Worm (Caenorhabditis elegans): ENCODE measurements around the gene D1086.3.
"Not testable (repeated sequence)": the region's sequence is repeated elsewhere in the genome, so short reads cannot be mapped to it uniquely, and the experiment has no call there.

The D1086.3 gene

ce11 chrV:14097358-14097757, 4.8 kb downstream of the D1086.3 start:
- TF ChIP-seq unc-62 (GFP tag; optimal IDR thresholded peaks at IDR 0.05): no peak

DNA sequence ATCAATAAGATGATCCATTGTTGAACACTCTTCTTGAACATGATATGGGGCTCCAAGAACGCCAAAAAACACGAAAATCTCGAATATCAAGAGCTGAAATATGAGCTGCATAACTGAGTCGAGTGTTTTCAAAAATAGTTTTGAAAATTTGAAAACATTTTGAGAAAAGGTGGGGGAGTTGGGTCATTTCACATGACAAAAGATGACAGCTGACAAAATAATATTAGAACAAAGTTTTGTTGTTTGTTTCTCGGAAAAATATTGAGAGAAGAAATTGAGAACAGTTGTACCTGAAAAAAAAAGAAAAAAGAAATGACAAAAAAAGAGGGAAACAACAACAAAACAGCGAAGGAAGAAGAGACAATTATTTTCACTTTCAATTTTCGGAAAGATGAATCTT, 5.9 kb downstream of the D1086.3 start, which contains the start of the genes D1086.2 and D1086.1:
D1086.2 (minus strand) TSS at position 150 of the 400 bp plus-strand sequence.
D1086.1 (plus strand) TSS at position 340 of the 400 bp plus-strand sequence.
- TF ChIP-seq unc-62 (GFP tag; optimal IDR thresholded peaks at IDR 0.05): no peak

DNA sequence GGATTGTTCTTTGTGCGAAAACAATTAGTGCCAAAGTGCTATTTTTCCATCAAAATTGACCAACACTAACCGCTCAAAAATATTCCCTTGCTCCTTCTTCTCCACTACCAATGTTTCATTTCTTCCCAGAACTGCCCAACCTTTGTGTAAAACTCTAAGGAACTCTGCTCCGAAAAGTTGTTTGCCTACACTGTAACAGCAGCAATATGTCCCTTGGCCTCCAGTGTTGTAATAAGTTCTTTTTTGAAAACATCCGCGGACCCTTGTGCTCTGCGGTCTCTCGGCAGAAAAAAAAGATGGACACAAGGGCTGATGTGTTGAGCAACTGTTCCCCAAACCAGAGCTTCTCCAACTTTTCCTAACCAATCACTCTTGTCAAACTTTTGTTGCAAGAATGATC, 8.3 kb downstream of the D1086.3 start, which contains the start of gene D1086.12:
D1086.12 (plus strand) TSS at position 301 of the 400 bp plus-strand sequence.
- no peak for TF ChIP-seq unc-62 (GFP tag; optimal IDR thresholded peaks at IDR 0.05)

ce11 chrV:14103970-14104369, 11.4 kb downstream of the D1086.3 start, which contains the start of gene D1086.9:
Gene D1086.9 (plus strand): TSS chrV:14104270.
- TF ChIP-seq unc-62 (GFP tag; optimal IDR thresholded peaks at IDR 0.05): no peak

DNA sequence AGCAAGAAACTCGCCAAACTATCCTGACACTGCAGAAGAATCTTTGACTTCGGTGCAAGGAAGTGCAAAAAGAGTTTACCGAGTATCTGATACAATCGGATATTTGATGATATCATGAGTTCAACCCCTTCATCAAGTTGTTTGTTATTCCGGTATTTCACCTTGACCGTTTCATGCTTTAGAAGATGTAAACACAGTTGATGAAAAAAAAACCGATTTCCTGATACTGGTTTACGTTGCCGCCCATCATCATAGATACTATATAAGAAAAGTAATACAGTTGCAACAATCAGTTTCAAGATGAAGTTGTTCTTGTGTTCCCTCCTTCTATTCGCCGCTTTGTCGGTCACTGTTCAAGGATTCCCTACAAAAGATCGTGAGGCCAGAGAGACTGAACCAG, 14.9 kb downstream of the D1086.3 start, which contains the start of gene H39E23.3:
H39E23.3 (plus strand) TSS at position 301 of the 400 bp plus-strand sequence.
- TF ChIP-seq unc-62 (GFP tag; optimal IDR thresholded peaks at IDR 0.05): no peak

DNA sequence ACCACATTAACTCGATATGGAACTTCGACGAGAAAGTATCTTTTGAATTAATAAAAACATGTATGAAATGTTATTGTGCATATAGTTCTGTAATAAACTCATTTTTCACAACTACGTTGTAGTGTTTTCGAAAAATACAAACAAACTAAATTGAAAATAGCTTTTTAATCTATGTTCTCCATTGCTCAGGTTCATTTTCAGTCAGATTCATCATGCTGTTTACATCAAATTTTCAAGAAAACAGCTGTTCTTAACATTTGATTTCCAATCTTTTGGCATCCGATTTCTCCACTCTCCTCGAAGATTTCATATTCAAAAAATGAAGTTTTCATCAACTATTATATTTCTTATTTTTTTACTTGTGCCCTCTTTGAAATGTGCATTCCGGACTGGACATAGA, 17.4 kb downstream of the D1086.3 start, which contains the start of gene H39E23.2:
H39E23.2 (plus strand) TSS at position 301 of the 400 bp plus-strand sequence.
- TF ChIP-seq unc-62 (GFP tag; optimal IDR thresholded peaks at IDR 0.05): no peak

ce11 chrV:14120674-14121073, 28.1 kb downstream of the D1086.3 start:
- no peak for TF ChIP-seq unc-62 (GFP tag; optimal IDR thresholded peaks at IDR 0.05)

DNA sequence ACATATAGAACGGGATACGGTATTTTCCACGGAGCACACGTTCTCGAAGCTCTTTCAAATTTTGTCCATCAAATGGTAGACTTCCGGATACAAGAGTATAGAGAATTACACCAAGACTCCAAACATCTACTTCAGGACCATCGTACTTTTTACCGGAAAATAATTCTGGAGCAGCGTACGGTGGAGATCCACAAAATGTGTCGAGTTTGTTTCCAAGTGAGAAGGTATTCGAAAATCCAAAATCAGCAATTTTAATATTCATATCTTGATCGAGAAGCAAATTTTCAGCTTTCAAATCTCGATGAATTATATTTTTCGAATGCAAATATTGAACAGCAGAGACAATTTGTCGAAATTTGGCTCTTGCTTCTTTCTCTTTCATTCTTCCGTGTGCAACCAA, 30.6 kb downstream of the D1086.3 start:
- no peak for TF ChIP-seq unc-62 (GFP tag; optimal IDR thresholded peaks at IDR 0.05)

DNA sequence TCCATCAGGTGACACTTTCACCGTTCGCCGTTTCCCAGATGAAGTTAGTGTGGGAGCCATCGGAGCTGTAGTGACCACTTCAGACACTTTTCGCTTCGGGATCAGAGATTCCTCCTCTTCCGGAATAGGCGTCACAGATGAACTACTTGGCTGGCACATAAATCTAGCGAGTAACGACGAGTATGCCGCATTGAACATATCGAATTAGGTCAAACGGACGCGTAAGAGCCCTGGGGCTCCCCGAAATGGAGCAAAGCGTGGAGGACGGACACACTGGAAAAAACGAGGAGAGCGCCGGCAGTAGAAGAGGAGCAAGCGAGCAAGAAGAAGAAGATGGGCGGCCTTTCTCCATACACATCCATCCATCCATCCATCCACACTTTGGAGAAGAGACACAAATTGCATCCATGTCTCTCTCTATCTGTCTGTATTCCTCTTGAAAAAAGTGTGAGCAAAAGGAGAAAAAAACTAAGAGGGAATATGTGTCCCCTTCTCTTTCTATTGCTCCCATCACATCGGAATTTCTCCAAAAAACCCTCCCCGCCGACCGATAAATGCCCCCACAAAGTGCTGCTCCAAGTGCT, 33.8 kb downstream of the D1086.3 start:
- no peak for TF ChIP-seq unc-62 (GFP tag; optimal IDR thresholded peaks at IDR 0.05)

DNA sequence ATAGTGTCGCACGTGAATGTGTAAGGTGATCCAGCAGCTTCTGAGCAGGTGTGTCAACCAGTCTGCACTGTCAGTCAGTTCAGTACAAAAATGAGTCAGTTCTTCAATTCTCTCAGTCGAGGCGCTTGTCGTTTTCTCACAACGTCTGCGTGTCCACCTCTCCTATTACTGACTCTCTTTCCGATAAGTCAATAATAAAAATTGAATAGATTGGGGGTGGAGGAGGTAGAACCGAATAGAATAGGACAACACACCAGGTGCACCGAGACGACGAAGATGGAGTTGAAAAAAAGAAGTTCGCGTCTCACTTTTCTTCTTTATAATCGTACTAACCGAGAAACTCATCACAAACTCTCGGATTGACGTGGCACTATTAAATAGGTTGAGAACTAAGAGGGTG, 35.2 kb downstream of the D1086.3 start:
- no peak for TF ChIP-seq unc-62 (GFP tag; optimal IDR thresholded peaks at IDR 0.05)

- TF ChIP-seq unc-62 (GFP tag; optimal IDR thresholded peaks at IDR 0.05): no peak
These were observed 36.3 kb downstream of the D1086.3 start for ce11 chrV:14128858-14129257.

ce11 chrV:14130226-14130625, 37.6 kb downstream of the D1086.3 start:
- no peak for TF ChIP-seq unc-62 (GFP tag; optimal IDR thresholded peaks at IDR 0.05)

DNA sequence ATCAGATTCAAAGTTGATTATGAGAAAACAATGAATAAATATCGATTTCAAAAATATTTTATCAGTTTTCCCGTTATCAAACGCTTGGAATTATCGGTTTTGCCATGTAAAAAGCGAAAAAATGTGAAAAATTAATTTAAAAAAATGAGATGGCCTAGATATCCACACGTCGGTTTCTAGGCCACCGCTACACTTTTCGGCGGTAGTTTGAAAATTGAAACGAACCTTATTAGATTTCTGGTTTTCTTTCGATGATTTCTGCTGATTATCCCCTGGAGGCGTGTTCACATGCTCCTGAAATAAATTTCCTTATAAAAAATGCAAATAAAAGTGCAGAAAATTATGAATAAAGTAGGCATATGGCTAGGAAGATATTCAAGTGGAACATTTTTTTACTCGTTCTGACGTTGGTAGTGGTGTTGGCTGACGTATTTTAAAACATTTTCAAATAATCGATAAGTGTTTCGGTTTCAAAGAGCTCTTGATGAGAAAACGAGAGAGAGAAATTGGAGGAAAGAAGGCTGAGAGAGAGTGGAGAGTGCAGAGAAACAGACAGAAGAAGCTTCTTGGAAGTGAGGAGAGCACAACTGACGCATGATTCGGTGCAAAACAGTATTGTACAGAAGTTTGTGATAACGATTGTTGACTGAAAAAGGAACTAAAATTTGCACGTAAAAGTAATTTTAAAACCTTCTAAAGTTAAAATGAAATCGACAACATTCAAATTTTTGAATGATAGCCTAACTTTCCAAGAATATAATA, 40.6 kb downstream of the D1086.3 start:
- TF ChIP-seq unc-62 (GFP tag; optimal IDR thresholded peaks at IDR 0.05): no peak

DNA sequence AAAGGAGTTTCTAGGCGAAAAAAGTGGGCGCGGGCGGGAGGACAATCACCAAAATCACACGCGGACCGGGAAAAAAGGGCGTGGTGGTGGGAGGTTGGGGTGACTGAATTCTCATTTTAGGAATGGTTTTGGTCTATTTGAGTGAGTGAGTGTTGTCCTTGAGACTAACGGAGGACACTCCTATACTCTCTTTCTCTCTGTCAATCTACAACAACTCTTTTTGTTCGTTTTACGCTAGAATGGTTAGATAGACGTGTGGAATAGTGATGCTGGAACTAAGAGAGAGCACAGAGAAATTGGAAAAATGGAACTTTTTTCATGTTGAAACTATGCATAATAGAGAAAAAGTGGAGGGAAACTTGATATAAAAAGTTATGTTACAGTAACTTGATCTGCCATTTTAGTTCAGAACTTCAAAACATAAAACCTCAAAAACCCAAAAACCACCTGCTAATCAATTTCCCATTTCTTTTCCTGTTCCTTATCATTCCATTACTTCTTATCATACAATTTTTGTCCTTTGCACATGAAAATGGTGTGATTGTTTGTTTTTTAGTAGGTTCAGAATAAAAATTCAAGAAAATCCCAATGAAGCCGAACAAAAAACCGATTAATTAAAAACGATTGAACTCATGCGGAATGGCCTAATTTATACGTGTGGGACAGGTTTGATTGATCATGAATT, 42.3 kb downstream of the D1086.3 start:
- TF ChIP-seq unc-62 (GFP tag; optimal IDR thresholded peaks at IDR 0.05): no peak

ce11 chrV:14136152-14136551, 43.6 kb downstream of the D1086.3 start:
- TF ChIP-seq unc-62 (GFP tag; optimal IDR thresholded peaks at IDR 0.05): no peak

DNA sequence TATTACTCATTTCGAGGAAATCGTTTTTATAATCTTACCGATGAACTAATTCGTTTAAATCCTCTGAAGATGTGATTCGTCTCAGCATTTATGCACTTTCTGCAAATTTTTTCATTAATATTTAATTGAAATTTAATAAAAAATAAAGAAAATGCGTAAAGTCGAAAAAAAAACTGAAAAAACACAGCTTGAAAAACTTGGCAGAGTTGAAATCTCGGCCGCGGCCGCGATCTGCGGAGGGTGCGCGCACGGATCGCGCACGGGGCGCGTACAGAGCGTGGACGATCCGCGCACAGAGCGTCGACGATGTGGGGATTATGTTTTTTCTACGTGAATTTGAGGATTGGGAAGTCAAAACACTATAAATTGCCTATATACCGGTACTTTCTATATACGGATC, 45.2 kb downstream of the D1086.3 start, which contains the start of gene AH10.4:
AH10.4 (minus strand) TSS at position 101 of the 400 bp plus-strand sequence.
- TF ChIP-seq unc-62 (GFP tag; optimal IDR thresholded peaks at IDR 0.05): not testable (repeated sequence)

Data from whole organism, dauer.